Worm (Caenorhabditis elegans) whole organism, L4 larva: Measurements from ENCODE around the gene hyl-1.

Experiments
- D1046.2 ChIP-seq: fragments of 200-800 bp; sonication (Bioruptor generic); IDR thresholded peaks from 2 replicates; pipeline ENCODE4 v1.3.6; 2022; ENCODE audit warnings: missing genetic modification characterization, missing compliant biosample characterization
- F26F4.8 ChIP-seq: fragments of 200-800 bp; sonication (Bioruptor generic); conservative IDR thresholded peaks from 2 replicates; pipeline ENCODE4 v1.3.6; 2022; ENCODE audit warnings: missing genetic modification characterization, missing compliant biosample characterization
- F37D6.2 ChIP-seq: sonication (generic microtip); optimal IDR thresholded peaks from 2 replicates; lab custom pipeline; 2016; ENCODE audit warnings: mild to moderate bottlenecking, missing genetic modification characterization, missing compliant biosample characterization
- R02D3.7 ChIP-seq: fragments of 150-350 bp; sonication (generic microtip); optimal IDR thresholded peaks from 3 replicates; lab custom pipeline; 2014; ENCODE audit warnings: missing biosample characterization, missing genetic modification characterization
- T20F7.1 ChIP-seq: fragments of 200-800 bp; sonication (Bioruptor generic); optimal IDR thresholded peaks from 2 replicates; lab custom pipeline; 2018; ENCODE audit warnings: mild to moderate bottlenecking, missing genetic modification characterization, missing compliant biosample characterization
- Y48G9A.11 ChIP-seq: fragments of 200-800 bp; sonication (Bioruptor generic); IDR thresholded peaks from 2 replicates; pipeline ENCODE4 v1.3.6; 2022; ENCODE audit warnings: missing genetic modification reagents, missing genetic modification characterization, missing compliant biosample characterization
- Y75B8A.6 ChIP-seq: fragments of 200-800 bp; sonication (Bioruptor generic); IDR thresholded peaks from 2 replicates; pipeline ENCODE4 v1.3.6; 2022; ENCODE audit warnings: missing genetic modification reagents, missing genetic modification characterization, missing compliant biosample characterization
- ZK337.2 ChIP-seq: fragments of 200-800 bp; sonication (Bioruptor generic); IDR thresholded peaks from 2 replicates; pipeline ENCODE4 v1.3.6; 2022; ENCODE audit warnings: missing genetic modification reagents, missing genetic modification characterization, missing compliant biosample characterization
- aha-1 ChIP-seq: fragments of 150-350 bp; peaks from one replicate; lab custom pipeline; 2014; ENCODE audit warnings: missing biosample characterization, missing genetic modification characterization
- ama-1 ChIP-seq: fragments of 150-350 bp; optimal IDR thresholded peaks from 2 replicates; lab custom pipeline; 2014; ENCODE audit warnings: inconsistent platforms, mixed read lengths
- arid-1 ChIP-seq: fragments of 200-800 bp; sonication (Bioruptor generic); conservative IDR thresholded peaks from 2 replicates; pipeline ENCODE4 v1.3.6; 2022; ENCODE audit warnings: missing genetic modification reagents, missing genetic modification characterization, missing compliant biosample characterization
- ceh-28 ChIP-seq: fragments of 150-350 bp; optimal IDR thresholded peaks from 2 replicates; lab custom pipeline; 2014; ENCODE audit warnings: missing biosample characterization, missing genetic modification reagents, missing genetic modification characterization
- ceh-62 ChIP-seq: sonication (generic microtip); optimal IDR thresholded peaks from 2 replicates; lab custom pipeline; 2017; ENCODE audit warnings: missing biosample characterization, missing genetic modification characterization
- daf-12 ChIP-seq: fragments of 150-350 bp; optimal IDR thresholded peaks from 2 replicates; lab custom pipeline; 2014; ENCODE audit warnings: missing biosample characterization, missing genetic modification reagents, missing genetic modification characterization
- daf-19 ChIP-seq: fragments of 200-800 bp; sonication (Bioruptor generic); conservative IDR thresholded peaks from 2 replicates; pipeline ENCODE4 v1.3.6; 2022; ENCODE audit warnings: missing genetic modification characterization, missing compliant biosample characterization
- daf-8 ChIP-seq: fragments of 200-800 bp; sonication (Bioruptor generic); IDR thresholded peaks from 2 replicates; pipeline ENCODE4 v1.3.6; 2022; ENCODE audit warnings: missing genetic modification characterization, missing compliant biosample characterization
- dmd-6 ChIP-seq: fragments of 200-800 bp; sonication (Bioruptor generic); IDR thresholded peaks from 2 replicates; pipeline ENCODE4 v1.3.6; 2022; ENCODE audit warnings: missing genetic modification reagents, missing genetic modification characterization, missing compliant biosample characterization
- dmd-8 ChIP-seq: fragments of 200-800 bp; sonication (Bioruptor generic); IDR thresholded peaks from 2 replicates; pipeline ENCODE4 v1.3.6; 2022; ENCODE audit warnings: missing genetic modification characterization, missing compliant biosample characterization
- hif-1 ChIP-seq, 2 experiments: sonication (generic microtip); optimal IDR thresholded peaks; 2 replicates each; lab custom pipeline; 2016 to 2017; ENCODE audit warnings: missing compliant biosample characterization in 2 of 2, missing genetic modification characterization in 2 of 2, missing genetic modification reagents in 2 of 2, missing genotype in 2 of 2, mild to moderate bottlenecking in 1 of 2
- hlh-30 ChIP-seq: sonication (generic microtip); optimal IDR thresholded peaks from 2 replicates; lab custom pipeline; 2017; ENCODE audit warnings: antibody characterized with exemption, mild to moderate bottlenecking, missing genetic modification characterization, missing compliant biosample characterization; ENCODE audit not compliant: insufficient read depth
- jun-1 ChIP-seq: fragments of 150-350 bp; optimal IDR thresholded peaks from 2 replicates; lab custom pipeline; 2014; ENCODE audit warnings: missing biosample characterization, missing genetic modification reagents, missing genetic modification characterization
- lin-13 ChIP-seq: fragments of 150-350 bp; optimal IDR thresholded peaks from 2 replicates; lab custom pipeline; 2014; ENCODE audit warnings: missing biosample characterization, missing genetic modification reagents, missing genetic modification characterization
- lin-38 ChIP-seq: fragments of 200-800 bp; sonication (Bioruptor generic); IDR thresholded peaks from 2 replicates; pipeline ENCODE4 v1.3.6; 2022; ENCODE audit warnings: missing genetic modification reagents, missing genetic modification characterization, missing compliant biosample characterization
- lin-39 ChIP-seq: fragments of 150-350 bp; optimal IDR thresholded peaks from 2 replicates; lab custom pipeline; 2014; ENCODE audit warnings: missing biosample characterization, missing genetic modification reagents, missing genetic modification characterization
- lir-3 ChIP-seq: sonication (generic microtip); optimal IDR thresholded peaks from 2 replicates; lab custom pipeline; 2016; ENCODE audit warnings: mild to moderate bottlenecking, missing genetic modification characterization, missing compliant biosample characterization
- mdt-29 ChIP-seq: fragments of 200-800 bp; sonication (Bioruptor generic); IDR thresholded peaks from 2 replicates; pipeline ENCODE4 v1.3.6; 2022; ENCODE audit warnings: missing genetic modification reagents, missing genetic modification characterization, missing compliant biosample characterization
- mep-1 ChIP-seq: fragments of 150-350 bp; sonication (generic microtip); optimal IDR thresholded peaks from 3 replicates; lab custom pipeline; 2014; ENCODE audit warnings: missing biosample characterization, missing genetic modification characterization
- nhr-102 ChIP-seq: sonication (generic microtip); optimal IDR thresholded peaks from 2 replicates; lab custom pipeline; 2016; ENCODE audit warnings: mild to moderate bottlenecking, missing genetic modification characterization, moderate library complexity, missing compliant biosample characterization
- nhr-41 ChIP-seq: fragments of 200-800 bp; sonication (Bioruptor generic); IDR thresholded peaks from 2 replicates; pipeline ENCODE4 v1.3.6; 2022; ENCODE audit warnings: missing genetic modification reagents, missing genetic modification characterization, missing compliant biosample characterization
- nhr-48 ChIP-seq: sonication (generic microtip); optimal IDR thresholded peaks from 2 replicates; lab custom pipeline; 2016; ENCODE audit warnings: mild to moderate bottlenecking, missing genetic modification characterization, missing compliant biosample characterization
- nhr-6 ChIP-seq: fragments of 150-350 bp; optimal IDR thresholded peaks from 2 replicates; lab custom pipeline; 2014; ENCODE audit warnings: missing biosample characterization, missing genetic modification characterization
- nhr-76 ChIP-seq: fragments of 150-350 bp; optimal IDR thresholded peaks from 2 replicates; lab custom pipeline; 2014; ENCODE audit warnings: missing biosample characterization, missing genetic modification characterization
- nhr-77 ChIP-seq: fragments of 150-350 bp; optimal IDR thresholded peaks from 2 replicates; lab custom pipeline; 2014; ENCODE audit warnings: missing biosample characterization, missing genetic modification characterization
- php-3 ChIP-seq: fragments of 200-800 bp; sonication (Bioruptor generic); IDR thresholded peaks from 2 replicates; pipeline ENCODE4 v1.3.6; 2022; ENCODE audit warnings: missing genetic modification reagents, missing genetic modification characterization, missing compliant biosample characterization
- pqm-1 ChIP-seq: sonication (generic microtip); optimal IDR thresholded peaks from 2 replicates; lab custom pipeline; 2017; ENCODE audit warnings: missing biosample characterization, missing genetic modification characterization
- rbr-2 ChIP-seq: sonication (generic microtip); optimal IDR thresholded peaks from 2 replicates; lab custom pipeline; 2016; ENCODE audit warnings: missing genotype, missing genetic modification characterization, missing compliant biosample characterization
- saeg-2 ChIP-seq: fragments of 200-800 bp; sonication (Bioruptor generic); IDR thresholded peaks from 2 replicates; pipeline ENCODE4 v1.3.6; 2022; ENCODE audit warnings: missing genetic modification reagents, missing genetic modification characterization, missing compliant biosample characterization
- snpc-1.2 ChIP-seq: fragments of 200-800 bp; sonication (Bioruptor generic); IDR thresholded peaks from 2 replicates; pipeline ENCODE4 v1.3.6; 2022; ENCODE audit warnings: missing genetic modification reagents, missing genetic modification characterization, missing compliant biosample characterization
- spr-1 ChIP-seq: sonication (generic microtip); optimal IDR thresholded peaks from 2 replicates; lab custom pipeline; 2016; ENCODE audit warnings: mild to moderate bottlenecking, missing genetic modification characterization, missing compliant biosample characterization
- tag-97 ChIP-seq: fragments of 200-800 bp; sonication (Bioruptor generic); IDR thresholded peaks from 2 replicates; pipeline ENCODE4 v1.3.6; 2022; ENCODE audit warnings: missing genetic modification characterization, missing compliant biosample characterization
- unc-130 ChIP-seq: sonication (generic microtip); optimal IDR thresholded peaks from 2 replicates; lab custom pipeline; 2016; ENCODE audit warnings: missing genetic modification reagents, missing genetic modification characterization, missing compliant biosample characterization
- unc-39 ChIP-seq: sonication (generic microtip); optimal IDR thresholded peaks from 2 replicates; lab custom pipeline; 2017; ENCODE audit warnings: missing biosample characterization, missing genetic modification characterization
- zip-11 ChIP-seq: fragments of 200-800 bp; sonication (Bioruptor generic); IDR thresholded peaks from 2 replicates; pipeline ENCODE4 v1.3.6; 2022; ENCODE audit warnings: missing genetic modification characterization, missing compliant biosample characterization

The hyl-1 gene

ce11 chrIV:8538659-8539173 is at the start of gene hyl-1:
hyl-1 (plus strand) TSS chrIV:8539123.
- no peak for TF ChIP-seq lin-39 (tag; lab: Kevin White, UChicago)
- TF ChIP-seq snpc-1.2 (GFP tag; lab: Robert Waterston, UW), result peak; percentile 65
- peak; percentile 78 for TF ChIP-seq aha-1
- peak; percentile 40; the same call in 1 of the 2 replicates for TF ChIP-seq lin-38 (GFP tag; lab: Robert Waterston, UW)
- TF ChIP-seq zip-11, result 0 out of 2 replicates have a peak, but pooled peaks have one; percentile 19

DNA sequence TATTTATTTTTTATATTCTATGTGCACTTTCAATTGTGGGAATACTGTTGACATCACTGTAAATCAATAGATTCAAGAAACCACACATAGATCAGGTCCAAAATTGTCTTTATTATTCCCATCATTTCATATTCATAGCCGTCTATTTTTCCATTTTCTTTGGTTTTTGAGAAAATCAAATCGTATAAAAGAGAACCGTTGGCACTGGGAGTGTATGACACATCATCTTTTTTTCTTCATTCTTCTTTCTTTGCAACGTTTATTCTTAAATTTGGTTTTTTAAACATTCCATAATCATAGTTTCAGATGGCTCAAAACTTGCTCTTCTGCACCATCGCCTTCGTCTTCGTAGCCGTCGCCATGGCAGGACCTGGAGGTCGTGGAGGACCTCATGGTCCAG is 49.0 kb upstream of the hyl-1 start, which contains the start of gene srlf-2:
srlf-2 (plus strand) TSS at position 301 of the 400 bp plus-strand sequence.
- no peak for TF ChIP-seq hif-1 (tag; optimal IDR thresholded peaks at IDR 0.05; lab: Kevin White, UChicago)
- TF ChIP-seq nhr-41 (GFP tag; lab: Robert Waterston, UW), result no peak
- TF ChIP-seq Y75B8A.6 (GFP tag; lab: Robert Waterston, UW), result no peak
- no peak for TF ChIP-seq F37D6.2 (tag; lab: Kevin White, UChicago)
- no peak for TF ChIP-seq nhr-48 (tag; lab: Kevin White, UChicago)
- no peak for TF ChIP-seq ama-1 (lab: Kevin White, UChicago)
- no peak for TF ChIP-seq jun-1

DNA sequence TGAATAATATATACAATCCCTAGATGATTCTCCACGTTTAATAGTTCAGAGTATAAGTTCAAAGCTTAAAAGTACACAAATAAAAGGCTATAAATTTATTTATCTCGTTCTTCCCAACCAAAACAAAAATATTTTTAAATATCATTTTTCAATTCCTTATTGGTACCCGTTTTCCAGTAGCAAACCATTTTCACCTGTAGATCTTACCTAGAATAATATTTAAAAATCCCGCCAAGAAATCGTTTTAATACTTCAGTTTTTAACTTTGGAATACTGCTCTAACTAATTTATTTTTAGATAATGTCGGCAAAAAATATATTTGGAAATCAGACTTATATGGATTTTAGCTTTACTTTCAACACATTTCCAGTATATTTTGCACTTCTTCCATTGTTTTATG is 46.7 kb upstream of the hyl-1 start, which contains the start of gene sru-7:
sru-7 (plus strand) TSS at position 301 of the 400 bp plus-strand sequence.
- no peak for TF ChIP-seq arid-1
- no peak for TF ChIP-seq T20F7.1 (GFP tag; lab: Kevin White, UChicago)

ce11 chrIV:8496263-8496662 is 42.7 kb upstream of the hyl-1 start, which contains the start of gene C28C12.12:
C28C12.12 (minus strand) TSS chrIV:8496363.
- TF ChIP-seq nhr-77 (tag; lab: Kevin White, UChicago) (no peak), rbr-2 (tag; lab: Kevin White, UChicago) (no peak), hif-1 (tag; optimal IDR thresholded peaks at IDR 0.05; lab: Kevin White, UChicago) (no peak), saeg-2 (no peak), nhr-76 (tag; lab: Kevin White, UChicago) (no peak), spr-1 (no peak), unc-39 (tag; lab: Kevin White, UChicago) (no peak), F26F4.8 (GFP tag; lab: Robert Waterston, UW) (no peak), D1046.2 (no peak), dmd-6 (GFP tag; lab: Robert Waterston, UW) (no peak), hlh-30 (tag; lab: Kevin White, UChicago) (no peak)
- TF ChIP-seq, all 104 proteins: peak for 0

DNA sequence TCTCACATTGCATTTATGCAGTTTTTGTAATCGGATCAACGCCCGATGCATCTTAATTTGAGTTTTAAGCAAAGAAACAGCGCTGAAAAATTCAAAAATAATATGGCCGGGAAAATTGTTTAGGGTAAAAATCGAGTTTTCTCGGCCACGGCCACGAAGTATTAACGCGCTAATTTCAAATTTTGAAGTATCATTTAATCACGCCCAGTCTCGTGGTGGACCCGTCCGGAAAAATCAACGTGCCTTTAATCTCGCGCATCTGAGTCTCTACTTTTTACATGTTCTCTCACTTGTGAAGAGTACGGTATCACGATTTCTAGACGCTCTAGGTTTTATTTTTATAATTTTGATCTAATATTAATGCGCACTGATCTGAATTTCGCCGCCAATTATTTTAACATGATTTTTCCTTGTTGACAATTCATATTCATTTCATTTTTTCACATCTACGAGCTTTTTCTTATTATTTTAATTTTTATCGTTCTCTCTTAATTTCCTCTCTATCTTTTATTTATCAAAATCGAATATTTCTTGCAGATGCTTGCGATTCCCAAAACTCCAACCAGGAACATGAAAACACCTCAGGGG is 40.1 kb upstream of the hyl-1 start, which contains the start of the genes acdh-13 and mesp-1:
acdh-13 (minus strand) TSS at position 51 of the 588 bp plus-strand sequence.
mesp-1 (plus strand) TSS at position 538 of the 588 bp plus-strand sequence.
- TF ChIP-seq nhr-76 (tag; lab: Kevin White, UChicago), result no peak
- TF ChIP-seq R02D3.7 (tag; lab: Kevin White, UChicago), result no peak
- TF ChIP-seq ceh-62 (tag; lab: Kevin White, UChicago), result no peak
- TF ChIP-seq lir-3 (tag; lab: Kevin White, UChicago), result no peak
- TF ChIP-seq mep-1 (tag; lab: Kevin White, UChicago), result no peak
- TF ChIP-seq Y75B8A.6 (GFP tag; lab: Robert Waterston, UW), result no peak
- no peak for TF ChIP-seq saeg-2
- TF ChIP-seq ceh-28 (tag; lab: Kevin White, UChicago), result no peak
- no peak for TF ChIP-seq aha-1
- TF ChIP-seq tag-97 (GFP tag; lab: Robert Waterston, UW), result no peak
- no peak for TF ChIP-seq php-3
- TF ChIP-seq pqm-1 (tag; lab: Kevin White, UChicago), result no peak
- TF ChIP-seq ZK337.2 (GFP tag; lab: Robert Waterston, UW), result no peak
- no peak for TF ChIP-seq nhr-6
- TF ChIP-seq daf-12 (tag; lab: Kevin White, UChicago), result no peak
- TF ChIP-seq F37D6.2 (tag; lab: Kevin White, UChicago), result no peak
- TF ChIP-seq Y48G9A.11 (GFP tag; lab: Robert Waterston, UW), result peak; percentile 69
- TF ChIP-seq dmd-8, result no peak
- TF ChIP-seq lin-38 (GFP tag; lab: Robert Waterston, UW), result peak; percentile 53
- no peak for TF ChIP-seq daf-8 (GFP tag; lab: Robert Waterston, UW)
- no peak for TF ChIP-seq lin-13 (GFP tag; lab: Kevin White, UChicago)
- TF ChIP-seq daf-19 (GFP tag; lab: Robert Waterston, UW), result no peak
- no peak for TF ChIP-seq mdt-29 (GFP tag; lab: Robert Waterston, UW)
- TF ChIP-seq unc-130 (GFP tag; lab: Kevin White, UChicago), result peak; percentile 94
- TF ChIP-seq nhr-102 (tag; lab: Kevin White, UChicago), result no peak
- TF ChIP-seq hif-1 (tag; optimal IDR thresholded peaks at IDR 0.05; lab: Kevin White, UChicago), result peak in 1 of 2 experiments; percentile 69
